Fruit fly (Drosophila melanogaster): ENCODE measurements around the gene hzg.

hzg gene

DNA sequence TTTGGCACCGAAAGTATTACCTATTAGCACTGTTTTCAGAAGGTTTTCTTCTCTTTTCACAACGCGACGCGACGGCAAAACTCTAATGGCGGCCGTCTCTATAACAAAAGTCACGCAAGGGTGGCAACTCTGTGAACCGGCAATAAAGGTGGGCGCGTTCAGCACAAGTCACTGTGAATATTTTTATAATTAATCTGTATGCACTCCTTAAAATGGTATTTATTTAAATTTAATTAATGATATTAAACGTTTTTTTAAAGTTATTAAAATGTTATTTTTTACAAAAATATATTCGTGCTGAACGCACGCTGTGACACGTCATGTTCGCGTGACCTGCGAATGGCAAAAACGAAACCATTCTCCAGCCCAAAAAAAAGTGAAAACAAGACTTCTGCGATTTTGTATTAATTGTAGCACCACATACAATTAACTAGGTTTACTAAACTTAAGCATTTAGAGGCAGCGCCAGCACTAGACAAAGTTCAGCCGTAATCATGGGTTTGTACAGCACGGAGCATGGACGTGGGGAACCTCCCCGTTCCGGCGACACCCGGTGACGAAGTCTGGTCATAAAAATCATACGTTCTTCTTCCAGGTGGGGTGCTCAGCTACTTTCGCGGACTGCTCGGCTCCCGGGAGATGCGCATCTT lies 21.6 kb downstream of the hzg start, which contains the start of the genes brm and Arl1 (continued):
- TF ChIP-seq yki (optimal IDR thresholded peaks at IDR 0.05) (no peak), ranshi (GFP tag; IDR thresholded peaks at IDR 0.05) (peak; percentile 99), Bdp1 (GFP tag; optimal IDR thresholded peaks at IDR 0.05) (peak; percentile 83), CG4424 (GFP tag; optimal IDR thresholded peaks at IDR 0.05) (peak; percentile 98), CG9437 (GFP tag; optimal IDR thresholded peaks at IDR 0.05) (peak; percentile 90), Jarid2 (GFP tag; optimal IDR thresholded peaks at IDR 0.05) (peak; percentile 84), NK7.1 (GFP tag; optimal IDR thresholded peaks at IDR 0.05) (peak; percentile 52), Side (GFP tag; optimal IDR thresholded peaks at IDR 0.05) (peak; percentile 81), Stat92E (GFP tag; optimal IDR thresholded peaks at IDR 0.05) (peak in 1 of 3 experiments; percentile 89), Lim3 (GFP tag; IDR thresholded peaks at IDR 0.05) (peak; percentile 95), CG1647 (GFP tag; optimal IDR thresholded peaks at IDR 0.05) (peak; percentile 92), ERR (GFP tag; optimal IDR thresholded peaks at IDR 0.05) (peak; percentile 69), hb (GFP tag; IDR thresholded peaks at IDR 0.05; ENCODE audit: partially characterized antibody) (no peak), Camta (GFP tag; optimal IDR thresholded peaks at IDR 0.05) (peak; percentile 87), lola (GFP tag; optimal IDR thresholded peaks at IDR 0.05) (peak in 1 of 3 experiments; percentile 97), dm (GFP tag; optimal IDR thresholded peaks at IDR 0.05) (peak; percentile 78), CG12236 (GFP tag; optimal IDR thresholded peaks at IDR 0.05) (peak; percentile 4), CG15601 (tag; optimal IDR thresholded peaks at IDR 0.05) (peak; percentile 97), D19A (tag; optimal IDR thresholded peaks at IDR 0.05) (peak; percentile 90), wor (GFP tag; IDR thresholded peaks at IDR 0.05) (peak; percentile 98), CG5245 (GFP tag; optimal IDR thresholded peaks at IDR 0.05) (peak; percentile 97), CG11695 (GFP tag; IDR thresholded peaks at IDR 0.05) (peak; percentile 98), CG10209 (GFP tag; optimal IDR thresholded peaks at IDR 0.05) (peak; percentile 98), Ada2b (GFP tag; IDR thresholded peaks at IDR 0.05) (peak; percentile 99), CG15011 (GFP tag; optimal IDR thresholded peaks at IDR 0.05) (peak; percentile 96), CG10267 (tag; optimal IDR thresholded peaks at IDR 0.05) (peak; percentile 93), CG17912 (GFP tag; optimal IDR thresholded peaks at IDR 0.05) (peak; percentile 98), CG42726 (GFP tag; IDR thresholded peaks at IDR 0.05; ENCODE audit: partially characterized antibody) (0 out of 2 replicates have a peak, but pooled peaks have one; percentile 36), schlank (tag; optimal IDR thresholded peaks at IDR 0.05) (peak; percentile 92), CG32772 (GFP tag; IDR thresholded peaks at IDR 0.05) (peak; percentile 99), CG7271 (tag; optimal IDR thresholded peaks at IDR 0.05) (peak; percentile 97), az2 (GFP tag; optimal IDR thresholded peaks at IDR 0.05) (peak; percentile 97), ftz-f1 (GFP tag; optimal IDR thresholded peaks at IDR 0.05) (peak; percentile 77), CG1024 (GFP tag; IDR thresholded peaks at IDR 0.05) (peak; percentile 96), hth (optimal IDR thresholded peaks at IDR 0.05) (no peak), CG4328 (GFP tag; optimal IDR thresholded peaks at IDR 0.05) (peak; percentile 99), Vsx1 (GFP tag; optimal IDR thresholded peaks at IDR 0.05) (no peak), Max (GFP tag; optimal IDR thresholded peaks at IDR 0.05) (peak; percentile 98), CG2199 (GFP tag; IDR thresholded peaks at IDR 0.05) (peak; percentile 99), CG2712 (tag; optimal IDR thresholded peaks at IDR 0.05) (peak; percentile 99), Hey (tag; optimal IDR thresholded peaks at IDR 0.05) (peak; percentile 89), CG18764 (GFP tag; optimal IDR thresholded peaks at IDR 0.05) (peak; percentile 96), CG7987 (GFP tag; optimal IDR thresholded peaks at IDR 0.05) (peak; percentile 96), CG12104 (GFP tag; optimal IDR thresholded peaks at IDR 0.05) (peak; percentile 98), sim (GFP tag; IDR thresholded peaks at IDR 0.05) (peak; percentile 97), D (optimal IDR thresholded peaks at IDR 0.05) (no peak), D (GFP tag; optimal IDR thresholded peaks at IDR 0.05) (peak; percentile 97), pum (GFP tag; optimal IDR thresholded peaks at IDR 0.05) (peak; percentile 88), da (GFP tag; optimal IDR thresholded peaks at IDR 0.05) (peak; percentile 65), CG6689 (GFP tag; IDR thresholded peaks at IDR 0.05) (peak; percentile 99)
